Worm (Caenorhabditis elegans): Measurements from ENCODE around the gene F08D12.15.

The F08D12.15 gene

ce11 chrII:2769021-2769420 lies 2.6 kb downstream of the F08D12.15 start, which contains the start of gene F08D12.7:
F08D12.7 (minus strand) TSS chrII:2769121.
- TF ChIP-seq C34B4.2 (tag; optimal IDR thresholded peaks at IDR 0.05): no peak
- TF ChIP-seq nhr-237 (tag; optimal IDR thresholded peaks at IDR 0.05): no peak
- TF ChIP-seq tbx-2 (tag; optimal IDR thresholded peaks at IDR 0.05): no peak
- peak; percentile 8 for TF ChIP-seq rnt-1 (tag; optimal IDR thresholded peaks at IDR 0.05)
- TF ChIP-seq nhr-71 (tag; optimal IDR thresholded peaks at IDR 0.05): no peak
- no peak for TF ChIP-seq nhr-12 (tag; optimal IDR thresholded peaks at IDR 0.05)

ce11 chrII:2770788-2771187 lies 4.4 kb downstream of the F08D12.15 start, which contains the start of gene fbxb-105:
fbxb-105 (minus strand) TSS chrII:2770888.
- TF ChIP-seq sup-37 (GFP tag; optimal IDR thresholded peaks at IDR 0.05): no peak
- TF ChIP-seq ztf-4 (tag; optimal IDR thresholded peaks at IDR 0.05): no peak
- no peak for TF ChIP-seq nhr-90 (tag; optimal IDR thresholded peaks at IDR 0.05; ENCODE audit: poor library complexity)
- no peak for TF ChIP-seq mep-1 (tag; optimal IDR thresholded peaks at IDR 0.05)
- TF ChIP-seq sox-4 (tag; optimal IDR thresholded peaks at IDR 0.05): no peak
- no peak for TF ChIP-seq vab-15 (tag; optimal IDR thresholded peaks at IDR 0.05)
- TF ChIP-seq dsc-1 (tag; optimal IDR thresholded peaks at IDR 0.05): no peak
- no peak for TF ChIP-seq hlh-17 (GFP tag; optimal IDR thresholded peaks at IDR 0.05; ENCODE audit: borderline replicate concordance)
- no peak for TF ChIP-seq nhr-11 (tag; optimal IDR thresholded peaks at IDR 0.05)
- TF ChIP-seq lin-39 (tag; optimal IDR thresholded peaks at IDR 0.05): no peak
- no peak for TF ChIP-seq mab-9 (GFP tag; IDR thresholded peaks at IDR 0.05)
- no peak for TF ChIP-seq elt-3 (tag; optimal IDR thresholded peaks at IDR 0.05)
- no peak for TF ChIP-seq skn-1 (tag; optimal IDR thresholded peaks at IDR 0.05)
- no peak for TF ChIP-seq Y116A8C.19 (tag; optimal IDR thresholded peaks at IDR 0.05; ENCODE audit: borderline replicate concordance)
- TF ChIP-seq unc-62 (GFP tag; optimal IDR thresholded peaks at IDR 0.05): no peak
- no peak for TF ChIP-seq isw-1 (GFP tag; IDR thresholded peaks at IDR 0.05)

DNA sequence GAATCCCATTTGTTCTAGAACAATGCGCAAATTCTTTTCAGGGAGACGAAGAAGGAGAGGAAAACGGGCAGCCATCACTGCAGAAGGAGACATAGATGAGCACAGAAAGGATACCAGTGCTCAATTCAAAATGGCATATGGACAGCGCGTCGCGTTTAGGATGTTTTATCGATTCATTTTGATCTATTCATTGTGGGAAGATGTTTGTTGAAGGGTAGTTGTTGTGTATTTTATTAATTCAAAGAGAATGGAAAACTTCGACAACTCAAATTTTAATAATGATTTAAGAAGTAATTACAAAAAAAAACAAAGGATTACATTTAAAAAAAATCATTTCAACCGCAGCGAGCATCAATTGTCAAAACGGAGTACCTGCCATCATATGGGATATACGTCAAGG lies 5.7 kb downstream of the F08D12.15 start, which contains the start of gene sdz-10:
Gene sdz-10 (minus strand): TSS at position 101 of the 400 bp plus-strand sequence.
- TF ChIP-seq C16A3.4 (tag; optimal IDR thresholded peaks at IDR 0.05): no peak
- TF ChIP-seq nhr-12 (tag; optimal IDR thresholded peaks at IDR 0.05): no peak
- no peak for TF ChIP-seq tbx-2 (tag; optimal IDR thresholded peaks at IDR 0.05)
- no peak for TF ChIP-seq unc-30 (tag; optimal IDR thresholded peaks at IDR 0.05)
- no peak for TF ChIP-seq tlp-1 (tag; optimal IDR thresholded peaks at IDR 0.05)
- TF ChIP-seq C34B4.2 (tag; optimal IDR thresholded peaks at IDR 0.05): no peak
- no peak for TF ChIP-seq nhr-71 (tag; optimal IDR thresholded peaks at IDR 0.05)
- no peak for TF ChIP-seq C04F5.9 (tag; optimal IDR thresholded peaks at IDR 0.05)
- no peak for TF ChIP-seq swsn-7 (tag; optimal IDR thresholded peaks at IDR 0.05)
- TF ChIP-seq isw-1 (GFP tag; IDR thresholded peaks at IDR 0.05): no peak
- TF ChIP-seq aha-1 (tag; optimal IDR thresholded peaks at IDR 0.05): no peak
- TF ChIP-seq lir-3 (tag; optimal IDR thresholded peaks at IDR 0.05; ENCODE audit: poor library complexity): no peak
- no peak for TF ChIP-seq nhr-237 (tag; optimal IDR thresholded peaks at IDR 0.05)
- TF ChIP-seq ceh-90 (tag; optimal IDR thresholded peaks at IDR 0.05): no peak
- TF ChIP-seq snpc-4 (tag; optimal IDR thresholded peaks at IDR 0.05): no peak
- TF ChIP-seq efl-3 (GFP tag; optimal IDR thresholded peaks at IDR 0.05): no peak
- TF ChIP-seq mep-1 (tag; optimal IDR thresholded peaks at IDR 0.05): no peak

ce11 chrII:2773534-2773933 lies 7.1 kb downstream of the F08D12.15 start, which contains the start of gene sdz-9:
sdz-9 (minus strand) TSS chrII:2773634.
- TF ChIP-seq snpc-4 (tag; optimal IDR thresholded peaks at IDR 0.05): no peak
- no peak for TF ChIP-seq alr-1 (tag; optimal IDR thresholded peaks at IDR 0.05; ENCODE audit: borderline replicate concordance)
- TF ChIP-seq jun-1 (tag; optimal IDR thresholded peaks at IDR 0.05): no peak
- no peak for TF ChIP-seq lir-3 (tag; optimal IDR thresholded peaks at IDR 0.05; ENCODE audit: poor library complexity)
- no peak for TF ChIP-seq lin-39 (tag; optimal IDR thresholded peaks at IDR 0.05)
- no peak for TF ChIP-seq egl-13 (tag; optimal IDR thresholded peaks at IDR 0.05)
- TF ChIP-seq nhr-28 (tag; optimal IDR thresholded peaks at IDR 0.05): no peak
- TF ChIP-seq lin-13 (GFP tag; optimal IDR thresholded peaks at IDR 0.05): no peak
- no peak for TF ChIP-seq fkh-8 (tag; optimal IDR thresholded peaks at IDR 0.05)
